Worm (Caenorhabditis elegans) whole organism, L2 larva: Measurements from ENCODE around the gene cyb-2.1.

Experiments
- F13H6.1 ChIP-seq: sonication (generic microtip); optimal IDR thresholded peaks from 2 replicates; lab custom pipeline; 2016; ENCODE audit warnings: missing genetic modification characterization, missing compliant biosample characterization
- ama-1 ChIP-seq: fragments of 150-350 bp; optimal IDR thresholded peaks from 2 replicates; lab custom pipeline; 2018; ENCODE audit warnings: inconsistent platforms
- gmeb-1 ChIP-seq: fragments of 150-350 bp; optimal IDR thresholded peaks from 2 replicates; lab custom pipeline; 2014; ENCODE audit warnings: missing biosample characterization, missing genetic modification characterization
- lin-39 ChIP-seq: fragments of 150-350 bp; optimal IDR thresholded peaks from 2 replicates; lab custom pipeline; 2014; ENCODE audit warnings: missing biosample characterization, missing genetic modification reagents, missing genetic modification characterization
- mdl-1 ChIP-seq, 2 experiments: fragments of 150-350 bp in 1 of 2; sonication (generic microtip) in 1 of 2; optimal IDR thresholded peaks; 2 replicates each; lab custom pipeline; 2017; ENCODE audit warnings: missing biosample characterization in 2 of 2, missing genetic modification characterization in 2 of 2
- nhr-10 ChIP-seq: sonication (generic microtip); optimal IDR thresholded peaks from 2 replicates; lab custom pipeline; 2017; ENCODE audit warnings: missing biosample characterization, missing genetic modification characterization
- nhr-237 ChIP-seq: fragments of 150-350 bp; optimal IDR thresholded peaks from 2 replicates; lab custom pipeline; 2014; ENCODE audit warnings: missing biosample characterization, missing genetic modification characterization
- unc-55 ChIP-seq: fragments of 150-350 bp; sonication (generic microtip); optimal IDR thresholded peaks from 3 replicates; lab custom pipeline; 2014; ENCODE audit warnings: missing biosample characterization, missing genetic modification reagents, missing genetic modification characterization

ce11 chrIV:10970333-10970732, 15.5 kb upstream of the cyb-2.1 start:
- no peak for TF ChIP-seq mdl-1 (tag; optimal IDR thresholded peaks at IDR 0.05; lab: Kevin White, UChicago)
- TF ChIP-seq nhr-10 (tag; lab: Kevin White, UChicago), result no peak
- TF ChIP-seq unc-55, result no peak
- TF ChIP-seq gmeb-1 (tag; lab: Kevin White, UChicago), result peak; percentile 21
- no peak for TF ChIP-seq ama-1 (lab: Kevin White, UChicago)
- no peak for TF ChIP-seq F13H6.1 (tag; lab: Kevin White, UChicago)
- TF ChIP-seq nhr-237 (tag; lab: Kevin White, UChicago), result no peak
- no peak for TF ChIP-seq lin-39 (tag; lab: Kevin White, UChicago)
